Fruit fly (Drosophila melanogaster) whole organism, embryonic: ENCODE measurements around the gene Grasp65.

Source experiments
- Asciz ChIP-seq: fragments of 200-800 bp; sonication (Bioruptor generic); optimal IDR thresholded peaks from 2 replicates; lab custom pipeline; 2017; ENCODE audit warnings: missing biosample characterization, mild to moderate bottlenecking, missing genetic modification characterization, missing genetic modification reagents
- CG10543 ChIP-seq: fragments of 200-800 bp; sonication (Bioruptor generic); optimal IDR thresholded peaks from 3 replicates; lab custom pipeline; 2017; ENCODE audit warnings: missing biosample characterization, mild to moderate bottlenecking, missing genetic modification characterization, moderate library complexity
- CG11560 ChIP-seq: fragments of 200-800 bp; sonication (Bioruptor generic); IDR thresholded peaks from 3 replicates; pipeline ENCODE4 v1.3.6; 2022; ENCODE audit warnings: missing biosample characterization, missing genetic modification characterization
- CG12155 ChIP-seq: fragments of 200-800 bp; sonication (Bioruptor generic); optimal IDR thresholded peaks from 3 replicates; lab custom pipeline; 2016; ENCODE audit warnings: missing biosample characterization, missing genetic modification characterization
- CG1233 ChIP-seq: fragments of 200-800 bp; sonication (Bioruptor generic); optimal IDR thresholded peaks from 4 replicates; lab custom pipeline; 2018; ENCODE audit warnings: missing biosample characterization, mild to moderate bottlenecking, missing genetic modification characterization
- CG15601 ChIP-seq: fragments of 200-800 bp; sonication (Bioruptor generic); optimal IDR thresholded peaks from 3 replicates; lab custom pipeline; 2019; ENCODE audit warnings: missing biosample characterization, mild to moderate bottlenecking, missing genetic modification characterization, moderate library complexity
- CG18011 ChIP-seq: fragments of 200-800 bp; sonication (Bioruptor generic); optimal IDR thresholded peaks from 2 replicates; lab custom pipeline; 2017; ENCODE audit warnings: missing biosample characterization, missing genetic modification characterization, mild to moderate bottlenecking, moderate library complexity, missing genotype
- CG2129 ChIP-seq: fragments of 200-800 bp; sonication (Bioruptor generic); IDR thresholded peaks from 2 replicates; pipeline ENCODE4 v1.3.6; 2022; ENCODE audit warnings: missing biosample characterization, missing genetic modification characterization; ENCODE audit not compliant: partially characterized antibody
- CG2199 ChIP-seq: fragments of 200-800 bp; sonication (Bioruptor generic); IDR thresholded peaks from 3 replicates; pipeline ENCODE4 v1.3.6; 2022; ENCODE audit warnings: missing biosample characterization, missing genetic modification characterization
- CG31365 ChIP-seq: fragments of 200-800 bp; sonication (Bioruptor generic); optimal IDR thresholded peaks from 2 replicates; lab custom pipeline; 2018; ENCODE audit warnings: missing biosample characterization, mild to moderate bottlenecking, missing genetic modification characterization
- CG31441 ChIP-seq: fragments of 200-800 bp; sonication (Bioruptor generic); IDR thresholded peaks from 2 replicates; pipeline ENCODE4 v1.3.6; 2022; ENCODE audit warnings: missing biosample characterization, missing genetic modification characterization
- CG3838 ChIP-seq: fragments of 200-800 bp; sonication (Bioruptor generic); optimal IDR thresholded peaks from 3 replicates; lab custom pipeline; 2016; ENCODE audit warnings: missing biosample characterization, missing genetic modification characterization
- CG3995 ChIP-seq: fragments of 200-800 bp; sonication (Bioruptor generic); optimal IDR thresholded peaks from 3 replicates; lab custom pipeline; 2016; ENCODE audit warnings: missing biosample characterization, missing genetic modification characterization
- CG42726 ChIP-seq: fragments of 200-800 bp; sonication (Bioruptor generic); IDR thresholded peaks from 2 replicates; pipeline ENCODE4 v1.3.6; 2022; ENCODE audit warnings: missing biosample characterization, missing genetic modification characterization; ENCODE audit not compliant: partially characterized antibody
- CG5245 ChIP-seq: fragments of 200-800 bp; sonication (Bioruptor generic); optimal IDR thresholded peaks from 3 replicates; lab custom pipeline; 2016; ENCODE audit warnings: missing biosample characterization, missing genetic modification characterization
- CG6683 ChIP-seq: fragments of 200-800 bp; sonication (Bioruptor generic); optimal IDR thresholded peaks from 2 replicates; lab custom pipeline; 2017; ENCODE audit warnings: missing biosample characterization, mild to moderate bottlenecking, missing genetic modification characterization, missing genetic modification reagents
- CG6689 ChIP-seq: fragments of 200-800 bp; sonication (Bioruptor generic); IDR thresholded peaks from 2 replicates; pipeline ENCODE4 v1.3.6; 2022; ENCODE audit warnings: missing biosample characterization, missing genetic modification characterization
- CG7357 ChIP-seq: fragments of 200-800 bp; sonication (Bioruptor generic); IDR thresholded peaks from 3 replicates; pipeline ENCODE4 v1.3.6; 2022; ENCODE audit warnings: missing biosample characterization, missing genetic modification characterization
- CG8478 ChIP-seq: fragments of >200 bp; optimal IDR thresholded peaks from 2 replicates; lab custom pipeline; 2018
- CrebB ChIP-seq: fragments of 200-800 bp; sonication (Bioruptor generic); optimal IDR thresholded peaks from 3 replicates; lab custom pipeline; 2018; ENCODE audit warnings: missing biosample characterization, mild to moderate bottlenecking, missing genetic modification characterization
- Deaf1 ChIP-seq: fragments of 200-800 bp; optimal IDR thresholded peaks from 3 replicates; lab custom pipeline; 2019; ENCODE audit warnings: missing biosample characterization, mild to moderate bottlenecking, missing genetic modification characterization, moderate library complexity
- Dip3 ChIP-seq: fragments of 200-800 bp; sonication (Bioruptor generic); optimal IDR thresholded peaks from 3 replicates; lab custom pipeline; 2016; ENCODE audit warnings: missing biosample characterization, missing genetic modification characterization
- Fer2 ChIP-seq: fragments of 200-800 bp; sonication (Bioruptor generic); optimal IDR thresholded peaks from 2 replicates; lab custom pipeline; 2018; ENCODE audit warnings: missing biosample characterization, mild to moderate bottlenecking, missing genetic modification characterization, moderate library complexity
- GATAe ChIP-seq: fragments of 200-800 bp; sonication (Bioruptor generic); conservative IDR thresholded peaks from 2 replicates; pipeline ENCODE4 v1.3.6; 2022; ENCODE audit warnings: missing biosample characterization, missing genetic modification characterization
- Gsc ChIP-seq: fragments of 200-800 bp; sonication (Bioruptor generic); IDR thresholded peaks from 2 replicates; pipeline ENCODE4 v1.3.6; 2022; ENCODE audit warnings: missing biosample characterization, missing genetic modification characterization
- H2.0 ChIP-seq: fragments of 200-800 bp; sonication (Bioruptor generic); IDR thresholded peaks from 2 replicates; pipeline ENCODE4 v1.3.6; 2022; ENCODE audit warnings: missing biosample characterization, missing genetic modification characterization
- HLH3B ChIP-seq: fragments of 200-800 bp; sonication (Bioruptor generic); IDR thresholded peaks from 2 replicates; pipeline ENCODE4 v1.3.6; 2022; ENCODE audit warnings: missing biosample characterization, missing genetic modification characterization
- Oaz ChIP-seq: fragments of 200-800 bp; sonication (Bioruptor generic); IDR thresholded peaks from 2 replicates; pipeline ENCODE4 v1.3.6; 2022; ENCODE audit warnings: missing biosample characterization, missing genetic modification characterization
- Rx ChIP-seq: fragments of 200-800 bp; sonication (Bioruptor generic); IDR thresholded peaks from 2 replicates; pipeline ENCODE4 v1.3.6; 2022; ENCODE audit warnings: missing biosample characterization, missing genetic modification characterization
- Sry-β ChIP-seq: fragments of 200-800 bp; sonication (Bioruptor generic); optimal IDR thresholded peaks from 2 replicates; lab custom pipeline; 2018; ENCODE audit warnings: missing biosample characterization, mild to moderate bottlenecking, missing genetic modification characterization, moderate library complexity
- Ssrp ChIP-seq: fragments of 200-800 bp; sonication (Bioruptor generic); optimal IDR thresholded peaks from 2 replicates; lab custom pipeline; 2018; ENCODE audit warnings: missing biosample characterization, mild to moderate bottlenecking, missing genetic modification characterization, moderate library complexity
- ara ChIP-seq: fragments of 200-800 bp; sonication (Bioruptor generic); IDR thresholded peaks from 2 replicates; pipeline ENCODE4 v1.3.6; 2022; ENCODE audit warnings: missing biosample characterization, missing genetic modification characterization
- ato ChIP-seq: fragments of 200-800 bp; sonication (Bioruptor generic); IDR thresholded peaks from 2 replicates; pipeline ENCODE4 v1.3.6; 2022; ENCODE audit warnings: missing biosample characterization, missing genetic modification characterization; ENCODE audit not compliant: partially characterized antibody
- corto ChIP-seq: fragments of 200-800 bp; sonication (Bioruptor generic); optimal IDR thresholded peaks from 2 replicates; lab custom pipeline; 2016; ENCODE audit warnings: missing biosample characterization, mild to moderate bottlenecking, missing genetic modification characterization, moderate library complexity
- emc ChIP-seq: fragments of 200-800 bp; sonication (Bioruptor generic); optimal IDR thresholded peaks from 2 replicates; lab custom pipeline; 2016; ENCODE audit warnings: missing biosample characterization, missing genetic modification characterization
- esg ChIP-seq: fragments of 200-800 bp; sonication (Bioruptor generic); conservative IDR thresholded peaks from 2 replicates; pipeline ENCODE4 v1.3.6; 2022; ENCODE audit warnings: missing biosample characterization, missing genetic modification characterization
- exex ChIP-seq: fragments of 200-800 bp; sonication (Bioruptor generic); optimal IDR thresholded peaks from 4 replicates; lab custom pipeline; 2018; ENCODE audit warnings: missing biosample characterization, mild to moderate bottlenecking, missing genetic modification characterization, moderate library complexity
- fu2 ChIP-seq: fragments of 200-800 bp; sonication (Bioruptor generic); optimal IDR thresholded peaks from 2 replicates; lab custom pipeline; 2016; ENCODE audit warnings: missing biosample characterization, missing genetic modification characterization
- kah ChIP-seq: fragments of 200-800 bp; sonication (Bioruptor generic); optimal IDR thresholded peaks from 2 replicates; lab custom pipeline; 2018; ENCODE audit warnings: missing biosample characterization, mild to moderate bottlenecking, missing genetic modification characterization
- kay ChIP-seq: fragments of 200-800 bp; sonication (Bioruptor generic); optimal IDR thresholded peaks from 2 replicates; lab custom pipeline; 2016; ENCODE audit warnings: missing biosample characterization, missing genetic modification characterization
- lab ChIP-seq: fragments of 200-800 bp; sonication (Bioruptor generic); optimal IDR thresholded peaks from 3 replicates; lab custom pipeline; 2017; ENCODE audit warnings: missing biosample characterization, missing genetic modification characterization, mild to moderate bottlenecking, moderate library complexity, missing genetic modification reagents
- nerfin-1 ChIP-seq: fragments of 200-800 bp; sonication (Bioruptor generic); optimal IDR thresholded peaks from 3 replicates; lab custom pipeline; 2019; ENCODE audit warnings: missing biosample characterization, mild to moderate bottlenecking, missing genetic modification characterization, moderate library complexity
- nmo ChIP-seq: fragments of 200-800 bp; sonication (Bioruptor generic); optimal IDR thresholded peaks from 2 replicates; lab custom pipeline; 2018; ENCODE audit warnings: missing biosample characterization, mild to moderate bottlenecking, missing genetic modification characterization, moderate library complexity
- peb ChIP-seq: fragments of 200-800 bp; sonication (Bioruptor generic); IDR thresholded peaks from 2 replicates; pipeline ENCODE4 v1.3.6; 2022; ENCODE audit warnings: missing biosample characterization, missing genetic modification characterization
- phol ChIP-seq: fragments of 200-800 bp; sonication (Bioruptor generic); optimal IDR thresholded peaks from 3 replicates; lab custom pipeline; 2018; ENCODE audit warnings: missing biosample characterization, mild to moderate bottlenecking, missing genetic modification characterization, moderate library complexity
- shn ChIP-seq: fragments of 200-800 bp; sonication (Bioruptor generic); optimal IDR thresholded peaks from 3 replicates; lab custom pipeline; 2016; ENCODE audit warnings: missing biosample characterization, missing genetic modification characterization
- tx ChIP-seq: fragments of 200-800 bp; sonication (Bioruptor generic); optimal IDR thresholded peaks from 2 replicates; lab custom pipeline; 2016; ENCODE audit warnings: missing biosample characterization, missing genetic modification characterization
- vnd ChIP-seq: fragments of 200-800 bp; sonication (Bioruptor generic); IDR thresholded peaks from 3 replicates; pipeline ENCODE4 v1.3.6; 2022; ENCODE audit warnings: missing biosample characterization, missing genetic modification characterization; ENCODE audit not compliant: partially characterized antibody
- yki ChIP-seq: fragments of >200 bp; optimal IDR thresholded peaks from 3 replicates; lab custom pipeline; 2018

Grasp65 gene

DNA sequence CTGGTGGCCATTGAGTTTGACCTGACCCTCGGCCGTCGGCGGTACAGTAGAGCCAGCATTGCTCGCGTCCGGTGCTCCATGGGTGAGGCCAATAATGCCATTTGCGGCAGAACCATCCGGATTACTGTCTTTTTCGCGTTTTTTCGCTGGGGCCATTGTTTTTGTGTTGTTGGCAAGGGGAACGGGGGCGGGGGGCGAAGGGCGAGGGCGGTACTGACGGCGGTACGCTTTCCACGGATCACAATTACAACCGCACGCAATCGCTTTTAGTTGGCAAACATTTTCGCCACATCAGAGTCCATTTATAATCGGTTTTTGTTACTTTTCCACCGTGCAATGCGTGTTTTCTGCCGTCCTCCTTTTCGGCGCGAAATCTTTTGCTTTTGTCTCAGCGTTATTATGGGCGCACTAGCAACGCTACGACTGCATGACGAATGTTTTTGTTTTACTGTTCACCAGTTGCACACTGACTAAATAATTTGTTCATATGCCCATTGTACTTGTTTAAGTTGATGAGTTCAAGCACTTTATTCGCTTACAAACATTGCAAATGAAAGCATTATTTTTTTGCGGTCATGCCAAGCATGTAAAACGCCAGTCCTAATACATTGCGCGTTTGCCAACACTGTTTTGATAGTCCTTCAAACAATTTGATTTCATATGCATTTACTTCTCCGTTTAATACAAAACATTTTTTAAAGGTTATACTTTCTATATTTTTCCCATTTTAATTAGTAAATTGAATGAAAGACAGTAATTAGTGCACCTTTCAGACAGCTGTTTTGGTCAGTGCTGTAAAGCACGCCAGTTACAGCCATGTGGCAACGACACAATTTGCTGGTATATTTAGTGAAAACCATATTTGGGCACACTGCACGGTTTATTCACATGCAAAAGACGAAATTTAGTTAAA is 1.7 kb upstream of the Grasp65 start, which contains the start of gene Pfdn6 (continued):
- TF ChIP-seq Ssrp (tag; lab: Kevin White, UChicago), result peak; percentile 90
- no peak for TF ChIP-seq CG2129 (GFP tag; lab: Robert Waterston, UW)
- TF ChIP-seq Fer2 (tag; lab: Kevin White, UChicago), result peak; percentile 5
- peak; percentile 72; the same call in 1 of the 2 replicates for TF ChIP-seq HLH3B (GFP tag; lab: Robert Waterston, UW)
- peak; percentile 71 for TF ChIP-seq CG31441 (GFP tag; lab: Robert Waterston, UW)
- TF ChIP-seq CG6689 (GFP tag; lab: Robert Waterston, UW), result peak; percentile 75
- TF ChIP-seq phol (tag; lab: Kevin White, UChicago), result peak; percentile 96
- no peak for TF ChIP-seq Deaf1 (tag; lab: Kevin White, UChicago)
- no peak for TF ChIP-seq GATAe (GFP tag; lab: Robert Waterston, UW)
- peak; percentile 74 for TF ChIP-seq emc (GFP tag; lab: Kevin White, UChicago)
- peak; percentile 50 for TF ChIP-seq kay
- TF ChIP-seq Rx, result peak; percentile 70
- TF ChIP-seq esg (GFP tag; lab: Robert Waterston, UW), result peak; percentile 83
- no peak for TF ChIP-seq yki
- TF ChIP-seq Oaz, result peak; percentile 85; the same call in 1 of the 2 replicates
- no peak for TF ChIP-seq exex (tag; lab: Kevin White, UChicago)
- TF ChIP-seq corto (GFP tag; lab: Kevin White, UChicago), result no peak
- no peak for TF ChIP-seq lab (GFP tag; lab: Kevin White, UChicago)
- TF ChIP-seq ato (GFP tag; lab: Robert Waterston, UW), result peak; percentile 54
- TF ChIP-seq vnd (GFP tag; lab: Robert Waterston, UW), result peak; percentile 83
- TF ChIP-seq tx (GFP tag; lab: Kevin White, UChicago), result peak; percentile 71
- TF ChIP-seq nmo (GFP tag; lab: Kevin White, UChicago), result peak; percentile 91
- peak; percentile 83 for TF ChIP-seq H2.0
- peak; percentile 47 for TF ChIP-seq CG1233 (GFP tag; lab: Kevin White, UChicago)
- TF ChIP-seq CG42726 (GFP tag; lab: Robert Waterston, UW), result 0 out of 2 replicates have a peak, but pooled peaks have one; percentile 8
- TF ChIP-seq CG3838 (GFP tag; lab: Kevin White, UChicago), result peak; percentile 36
- peak; percentile 44 for TF ChIP-seq CG3995 (GFP tag; lab: Kevin White, UChicago)
- TF ChIP-seq CG8478 (lab: Kevin White, UChicago), result no peak
- TF ChIP-seq CG5245, result peak; percentile 28
- peak; percentile 88 for TF ChIP-seq shn (GFP tag; lab: Kevin White, UChicago)
- TF ChIP-seq fu2 (GFP tag; lab: Kevin White, UChicago), result peak; percentile 82
- TF ChIP-seq CG7357, result peak; percentile 78
- no peak; the same call in 1 of the 2 replicates for TF ChIP-seq Gsc (GFP tag; lab: Robert Waterston, UW)
- TF ChIP-seq ara (GFP tag; lab: Robert Waterston, UW), result 0 out of 2 replicates have a peak, but pooled peaks have one; percentile 35
- TF ChIP-seq CG18011 (GFP tag; lab: Kevin White, UChicago), result peak; percentile 35
- TF ChIP-seq Asciz (GFP tag; lab: Kevin White, UChicago), result no peak
- TF ChIP-seq CG10543 (GFP tag; lab: Kevin White, UChicago), result peak; percentile 79
- no peak; the same call in 1 of the 2 replicates for TF ChIP-seq peb (GFP tag; lab: Robert Waterston, UW)
- TF ChIP-seq CG6683 (GFP tag; lab: Kevin White, UChicago), result no peak
- TF ChIP-seq CG2199 (GFP tag; lab: Robert Waterston, UW), result no peak
- no peak for TF ChIP-seq kah (GFP tag; lab: Kevin White, UChicago)
- peak; percentile 53 for TF ChIP-seq CG15601 (tag; lab: Kevin White, UChicago)
- no peak for TF ChIP-seq CG31365 (tag; lab: Kevin White, UChicago)
- TF ChIP-seq CrebB (tag; lab: Kevin White, UChicago), result peak; percentile 28
- no peak for TF ChIP-seq Sry-β (GFP tag; lab: Kevin White, UChicago)
- TF ChIP-seq CG11560 (tag; lab: Robert Waterston, UW), result no peak
- peak; percentile 88 for TF ChIP-seq Dip3 (GFP tag; lab: Kevin White, UChicago)
- TF ChIP-seq CG12155, result peak; percentile 56
- peak; percentile 66 for TF ChIP-seq nerfin-1 (tag; lab: Kevin White, UChicago)
